Fruit fly (Drosophila melanogaster) Kc167 (cell line): Measurements from ENCODE around the gene TM9SF3.

ENCODE experiments used
- Myc ChIP-seq: fragments of >200 bp; optimal IDR thresholded peaks from 2 replicates; lab custom pipeline; 2017; ENCODE audit warnings: missing external identifiers
- Sin3A ChIP-seq: fragments of >200 bp; optimal IDR thresholded peaks from 2 replicates; lab custom pipeline; 2018; ENCODE audit warnings: missing external identifiers
- h ChIP-seq: fragments of >200 bp; optimal IDR thresholded peaks from 3 replicates; lab custom pipeline; 2018; ENCODE audit warnings: missing external identifiers
- insv ChIP-seq: fragments of >200 bp; optimal IDR thresholded peaks from 3 replicates; lab custom pipeline; 2018; ENCODE audit warnings: missing external identifiers
- psq ChIP-seq: fragments of >200 bp; optimal IDR thresholded peaks from 2 replicates; lab custom pipeline; 2017; ENCODE audit warnings: missing external identifiers
- ttk ChIP-seq: sonication (Bioruptor generic); optimal IDR thresholded peaks from 2 replicates; lab custom pipeline; 2017; ENCODE audit warnings: missing external identifiers

DNA sequence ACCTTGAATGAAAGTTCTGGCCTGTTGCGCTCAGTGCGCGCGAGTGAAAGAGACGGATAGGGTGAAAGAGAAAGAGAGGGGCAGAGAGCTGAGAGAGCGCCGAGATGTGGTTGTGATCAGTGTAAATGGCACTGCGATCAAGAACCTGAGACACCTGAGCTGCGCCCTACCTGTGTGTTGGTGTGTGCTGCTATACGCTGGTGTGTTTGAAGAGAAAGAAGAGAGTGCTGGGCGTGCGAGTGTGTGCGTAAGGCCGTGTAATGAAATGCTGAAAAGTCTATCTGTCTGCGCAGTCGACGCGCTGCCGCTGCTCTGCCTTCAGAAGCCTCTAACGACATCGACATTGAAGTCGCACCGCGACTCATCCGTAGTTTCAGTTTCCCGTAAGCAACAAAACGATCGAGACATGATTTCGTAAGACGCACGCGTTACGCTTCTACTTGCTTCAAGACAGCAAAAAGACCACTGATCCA is 26.9 kb upstream of the TM9SF3 start, which contains the start of gene Blimp-1:
- TF ChIP-seq Sin3A (lab: Kevin White, UChicago): no peak
- no peak for TF ChIP-seq psq (lab: Kevin White, UChicago)
- TF ChIP-seq Myc: no peak
- no peak for TF ChIP-seq h
- TF ChIP-seq insv (lab: Kevin White, UChicago): no peak
- TF ChIP-seq ttk (lab: Kevin White, UChicago): no peak
